Worm (Caenorhabditis elegans) whole organism, L3 larva: ENCODE results near the gene Y71H2AM.11.
A peak's percentile ranks its signal among the peaks of the same experiment; 100 is the strongest.

Experiments
- R02D3.7 ChIP-seq: fragments of 150-350 bp; optimal IDR thresholded peaks from 2 replicates; lab custom pipeline; 2014; ENCODE audit warnings: missing biosample characterization, missing genetic modification characterization
- ZK546.5 ChIP-seq: sonication (generic microtip); optimal IDR thresholded peaks from 2 replicates; lab custom pipeline; 2017; ENCODE audit warnings: missing biosample characterization, missing genetic modification characterization
- aly-2 ChIP-seq: fragments of 150-350 bp; optimal IDR thresholded peaks from 2 replicates; lab custom pipeline; 2014; ENCODE audit warnings: missing biosample characterization, missing genetic modification characterization
- ama-1 ChIP-seq: fragments of 150-350 bp; optimal IDR thresholded peaks from 2 replicates; lab custom pipeline; 2018
- ceh-16 ChIP-seq: sonication (generic microtip); optimal IDR thresholded peaks from 2 replicates; lab custom pipeline; 2017; ENCODE audit warnings: missing biosample characterization, missing genetic modification characterization
- ceh-28 ChIP-seq: fragments of 150-350 bp; optimal IDR thresholded peaks from 2 replicates; lab custom pipeline; 2014; ENCODE audit warnings: missing biosample characterization, missing genetic modification reagents, missing genetic modification characterization
- ceh-82 ChIP-seq: fragments of 150-350 bp; optimal IDR thresholded peaks from 2 replicates; lab custom pipeline; 2014; ENCODE audit warnings: missing biosample characterization, missing genetic modification characterization
- ceh-9 ChIP-seq: sonication (generic microtip); optimal IDR thresholded peaks from 2 replicates; lab custom pipeline; 2018; ENCODE audit warnings: missing biosample characterization, missing genetic modification characterization
- daf-12 ChIP-seq: fragments of 150-350 bp; optimal IDR thresholded peaks from 2 replicates; lab custom pipeline; 2014; ENCODE audit warnings: missing biosample characterization, missing genetic modification reagents, missing genetic modification characterization
- egl-27 ChIP-seq: sonication (generic microtip); optimal IDR thresholded peaks from 4 replicates; lab custom pipeline; 2017; ENCODE audit warnings: missing biosample characterization, missing genetic modification reagents, missing genetic modification characterization
- egl-5 ChIP-seq: fragments of 150-350 bp; optimal IDR thresholded peaks from 2 replicates; lab custom pipeline; 2017; ENCODE audit warnings: missing biosample characterization, missing genetic modification reagents, missing genetic modification characterization, inconsistent platforms
- elt-1 ChIP-seq: fragments of 150-350 bp; optimal IDR thresholded peaks from 2 replicates; lab custom pipeline; 2014; ENCODE audit warnings: missing biosample characterization, missing genetic modification characterization
- elt-3 ChIP-seq, 3 experiments: fragments of 150-350 bp in 1 of 3; sonication (generic microtip) in 2 of 3; optimal IDR thresholded peaks; 2 replicates in 2 of 3; 4 replicates in 1 of 3; lab custom pipeline; 2014 to 2017; ENCODE audit warnings: missing biosample characterization in 3 of 3, missing genetic modification characterization in 3 of 3
- eor-1 ChIP-seq, 2 experiments: fragments of 150-350 bp; optimal IDR thresholded peaks; 2 replicates each; lab custom pipeline; 2014 to 2018; ENCODE audit warnings: missing biosample characterization in 2 of 2, missing genetic modification characterization in 2 of 2
- fkh-10 ChIP-seq: sonication (generic microtip); optimal IDR thresholded peaks from 2 replicates; lab custom pipeline; 2017; ENCODE audit warnings: missing biosample characterization, missing genetic modification reagents, missing genetic modification characterization
- fkh-2 ChIP-seq: fragments of 150-350 bp; optimal IDR thresholded peaks from 2 replicates; lab custom pipeline; 2014; ENCODE audit warnings: missing biosample characterization, missing genetic modification reagents, missing genetic modification characterization
- fos-1 ChIP-seq: fragments of 150-350 bp; optimal IDR thresholded peaks from 2 replicates; lab custom pipeline; 2014; ENCODE audit warnings: missing biosample characterization, missing genetic modification characterization
- hmg-11 ChIP-seq: sonication (generic microtip); optimal IDR thresholded peaks from 2 replicates; lab custom pipeline; 2016; ENCODE audit warnings: missing genetic modification characterization, missing compliant biosample characterization
- jun-1 ChIP-seq: fragments of 150-350 bp; optimal IDR thresholded peaks from 2 replicates; lab custom pipeline; 2014; ENCODE audit warnings: missing biosample characterization, missing genetic modification reagents, missing genetic modification characterization
- lin-15B ChIP-seq: fragments of 150-350 bp; optimal IDR thresholded peaks from 2 replicates; lab custom pipeline; 2014; ENCODE audit warnings: missing biosample characterization, missing genetic modification characterization
- lin-39 ChIP-seq: fragments of 150-350 bp; optimal IDR thresholded peaks from 2 replicates; lab custom pipeline; 2018; ENCODE audit warnings: missing biosample characterization, missing genetic modification reagents, missing genetic modification characterization
- lsy-12 ChIP-seq: sonication (generic microtip); optimal IDR thresholded peaks from 2 replicates; lab custom pipeline; 2016; ENCODE audit warnings: mild to moderate bottlenecking, missing genetic modification characterization, missing compliant biosample characterization
- mdl-1 ChIP-seq: fragments of 150-350 bp; optimal IDR thresholded peaks from 2 replicates; lab custom pipeline; 2014; ENCODE audit warnings: missing biosample characterization, missing genetic modification characterization
- mml-1 ChIP-seq: fragments of 150-350 bp; sonication (generic microtip); optimal IDR thresholded peaks from 3 replicates; lab custom pipeline; 2014; ENCODE audit warnings: missing biosample characterization, missing genetic modification characterization
- nfya-1 ChIP-seq: sonication (generic microtip); optimal IDR thresholded peaks from 2 replicates; lab custom pipeline; 2017; ENCODE audit warnings: missing genetic modification characterization, mild to moderate bottlenecking, missing compliant biosample characterization, antibody characterized with exemption, moderate library complexity; ENCODE audit not compliant: insufficient read depth
- nhr-12 ChIP-seq: fragments of 150-350 bp; optimal IDR thresholded peaks from 2 replicates; lab custom pipeline; 2014; ENCODE audit warnings: missing biosample characterization, missing genetic modification characterization
- nhr-23 ChIP-seq: fragments of 150-350 bp; optimal IDR thresholded peaks from 2 replicates; lab custom pipeline; 2014; ENCODE audit warnings: missing biosample characterization, missing genetic modification reagents, missing genetic modification characterization
- nhr-237 ChIP-seq: fragments of 150-350 bp; optimal IDR thresholded peaks from 2 replicates; lab custom pipeline; 2014; ENCODE audit warnings: missing biosample characterization, missing genetic modification characterization
- nhr-25 ChIP-seq: sonication (generic microtip); optimal IDR thresholded peaks from 2 replicates; lab custom pipeline; 2017; ENCODE audit warnings: missing biosample characterization, missing genetic modification characterization
- nhr-28 ChIP-seq: fragments of 150-350 bp; optimal IDR thresholded peaks from 2 replicates; lab custom pipeline; 2014; ENCODE audit warnings: missing biosample characterization, missing genetic modification characterization
- nhr-43 ChIP-seq: sonication (generic microtip); optimal IDR thresholded peaks from 2 replicates; lab custom pipeline; 2016; ENCODE audit warnings: mild to moderate bottlenecking, missing genetic modification characterization, missing compliant biosample characterization; ENCODE audit not compliant: poor library complexity, severe bottlenecking
- nhr-67 ChIP-seq: fragments of 150-350 bp; optimal IDR thresholded peaks from 2 replicates; lab custom pipeline; 2014; ENCODE audit warnings: missing biosample characterization, missing genetic modification characterization
- nhr-76 ChIP-seq: fragments of 150-350 bp; sonication (generic microtip); optimal IDR thresholded peaks from 5 replicates; lab custom pipeline; 2014; ENCODE audit warnings: missing biosample characterization, missing genetic modification characterization
- nhr-77 ChIP-seq: fragments of 150-350 bp; optimal IDR thresholded peaks from 2 replicates; lab custom pipeline; 2014; ENCODE audit warnings: missing biosample characterization, missing genetic modification characterization
- pha-4 ChIP-seq: fragments of 150-350 bp; optimal IDR thresholded peaks from 2 replicates; lab custom pipeline; 2014; ENCODE audit warnings: missing biosample characterization, missing genetic modification reagents, missing genetic modification characterization
- pqm-1 ChIP-seq: fragments of 150-350 bp; optimal IDR thresholded peaks from 2 replicates; lab custom pipeline; 2017; ENCODE audit warnings: missing biosample characterization, missing genetic modification characterization, inconsistent platforms
- sea-2 ChIP-seq: fragments of 150-350 bp; sonication (generic microtip); optimal IDR thresholded peaks from 4 replicates; lab custom pipeline; 2014; ENCODE audit warnings: missing biosample characterization, missing genetic modification reagents, missing genetic modification characterization
- skn-1 ChIP-seq: fragments of 150-350 bp; optimal IDR thresholded peaks from 2 replicates; lab custom pipeline; 2014; ENCODE audit warnings: missing biosample characterization, missing genetic modification characterization
- snpc-4 ChIP-seq: fragments of 150-350 bp; optimal IDR thresholded peaks from 2 replicates; lab custom pipeline; 2014; ENCODE audit warnings: missing biosample characterization, missing genetic modification characterization
- tbx-2 ChIP-seq: sonication (generic microtip); optimal IDR thresholded peaks from 2 replicates; lab custom pipeline; 2016; ENCODE audit warnings: mild to moderate bottlenecking, missing genetic modification characterization, missing compliant biosample characterization
- unc-39 ChIP-seq: sonication (generic microtip); optimal IDR thresholded peaks from 4 replicates; lab custom pipeline; 2017; ENCODE audit warnings: missing biosample characterization, missing genetic modification characterization
- unc-62 ChIP-seq: fragments of 150-350 bp; sonication (generic microtip); optimal IDR thresholded peaks from 4 replicates; lab custom pipeline; 2014; ENCODE audit warnings: missing biosample characterization, missing genetic modification reagents, missing genetic modification characterization
- zag-1 ChIP-seq: fragments of 150-350 bp; optimal IDR thresholded peaks from 2 replicates; lab custom pipeline; 2014; ENCODE audit warnings: missing biosample characterization, missing genetic modification characterization
- ztf-11 ChIP-seq: fragments of 150-350 bp; optimal IDR thresholded peaks from 2 replicates; lab custom pipeline; 2014; ENCODE audit warnings: missing biosample characterization, missing genetic modification characterization
- ztf-4 ChIP-seq: fragments of 150-350 bp; optimal IDR thresholded peaks from 2 replicates; lab custom pipeline; 2014; ENCODE audit warnings: missing biosample characterization, missing genetic modification characterization

Y71H2AM.11 gene

DNA sequence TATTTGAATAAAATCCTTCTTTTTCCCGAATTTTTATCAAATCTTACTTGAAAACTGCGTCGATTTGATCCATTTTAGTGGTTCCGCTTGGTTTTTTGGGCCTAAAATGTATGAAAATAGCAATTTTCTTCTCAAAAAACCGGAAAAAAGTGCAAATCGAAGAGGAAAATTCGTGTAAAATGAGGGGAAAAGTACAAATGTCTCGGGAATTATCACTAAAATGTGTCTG, at the start of gene Y71H2AM.11:
Gene Y71H2AM.11 (minus strand): TSS at position 101 of the 229 bp plus-strand sequence.
- TF ChIP-seq ztf-11 (tag; lab: Kevin White, UChicago), result no peak
- no peak for TF ChIP-seq nhr-25
- TF ChIP-seq unc-39 (tag; lab: Kevin White, UChicago), result no peak
- no peak for TF ChIP-seq ztf-4 (tag; lab: Kevin White, UChicago)
- TF ChIP-seq mdl-1 (tag; lab: Kevin White, UChicago), result no peak
- no peak for TF ChIP-seq fkh-2 (tag; lab: Kevin White, UChicago)
- no peak for TF ChIP-seq elt-1 (tag; lab: Kevin White, UChicago)
- no peak for TF ChIP-seq tbx-2
- no peak for TF ChIP-seq aly-2
- TF ChIP-seq ama-1 (lab: Kevin White, UChicago), result no peak
- TF ChIP-seq eor-1 (tag; optimal IDR thresholded peaks at IDR 0.05; lab: Kevin White, UChicago), result no peak
- no peak for TF ChIP-seq egl-27
- no peak for TF ChIP-seq sea-2 (GFP tag; lab: Kevin White, UChicago)

DNA sequence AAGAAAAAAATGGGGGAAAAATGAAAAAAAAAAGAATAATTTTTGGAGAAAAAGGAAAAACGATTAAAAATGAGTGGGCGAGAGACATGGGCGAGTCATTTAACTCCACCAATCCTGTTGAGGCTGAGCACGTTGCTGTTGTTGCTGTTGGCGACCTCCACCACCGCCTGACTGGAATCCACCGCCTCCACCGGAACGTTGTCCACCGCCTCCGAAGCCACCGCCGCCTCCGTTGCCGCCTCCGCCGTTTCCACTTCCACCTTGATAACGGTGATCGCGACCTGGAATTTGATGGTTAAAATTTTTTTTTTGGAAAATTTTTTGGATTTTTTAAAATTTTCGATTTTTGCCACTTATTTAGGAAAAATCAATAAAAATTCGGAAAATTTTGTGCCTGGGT, 45.9 kb upstream of the Y71H2AM.11 start:
- TF ChIP-seq nhr-23 (no peak), nhr-76 (tag; lab: Kevin White, UChicago) (no peak), hmg-11 (tag; lab: Kevin White, UChicago) (no peak), fkh-10 (GFP tag; lab: Kevin White, UChicago) (no peak), fos-1 (tag; lab: Kevin White, UChicago) (no peak), ceh-82 (no peak), nhr-237 (tag; lab: Kevin White, UChicago) (no peak), lin-39 (no peak)

DNA sequence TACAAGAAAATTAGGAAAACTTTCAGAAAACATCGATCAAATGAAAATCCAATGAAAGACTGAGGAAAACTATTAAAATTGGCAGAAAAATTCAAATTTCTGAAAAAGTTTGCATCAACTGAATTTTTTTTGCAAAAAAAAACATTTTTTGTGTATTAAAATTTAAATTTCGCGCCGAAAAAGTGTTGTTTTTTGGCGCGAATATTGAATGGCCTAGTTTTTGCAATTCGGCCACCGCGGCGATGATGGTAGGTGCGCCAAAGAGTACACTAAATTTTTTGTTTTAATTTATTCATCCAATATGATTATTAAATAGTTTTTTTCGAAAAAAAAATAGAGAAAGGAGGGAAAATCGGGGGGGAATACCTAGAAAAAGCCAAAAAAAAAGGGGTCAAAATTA, 44.2 kb upstream of the Y71H2AM.11 start:
- TF ChIP-seq nhr-237 (tag; lab: Kevin White, UChicago) (no peak), ceh-82 (no peak), pha-4 (tag; lab: Kevin White, UChicago) (no peak), ceh-9 (tag; lab: Kevin White, UChicago) (no peak), mml-1 (tag; lab: Kevin White, UChicago) (no peak), sea-2 (GFP tag; lab: Kevin White, UChicago) (no peak), mdl-1 (tag; lab: Kevin White, UChicago) (no peak), nfya-1 (no peak), hmg-11 (tag; lab: Kevin White, UChicago) (no peak), nhr-76 (tag; lab: Kevin White, UChicago) (no peak), tbx-2 (no peak)

DNA sequence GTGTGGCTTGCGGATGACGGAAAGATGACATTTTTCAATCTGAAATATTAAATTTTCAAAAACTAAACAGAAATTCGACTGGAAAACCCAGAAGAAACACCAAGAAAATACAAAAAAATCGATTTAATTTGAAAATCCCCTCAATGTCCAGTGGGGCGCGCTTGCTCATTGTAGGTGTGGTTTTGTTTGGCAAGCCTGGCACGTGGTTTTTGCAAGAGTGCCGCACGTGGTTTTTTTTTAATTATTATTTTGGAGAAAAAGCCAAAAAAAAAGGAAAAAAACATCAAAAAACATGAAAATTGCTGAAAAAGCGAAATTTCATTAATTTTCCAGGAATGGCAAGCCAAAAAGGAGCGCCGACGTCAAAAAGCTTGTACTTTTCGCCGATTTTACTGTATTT, 43.7 kb upstream of the Y71H2AM.11 start, which contains the start of gene swsn-3:
Gene swsn-3 (minus strand): TSS at position 45 of the 400 bp plus-strand sequence.
- TF ChIP-seq lin-15B (tag; lab: Kevin White, UChicago), result peak; percentile 96
- peak; percentile 68 for TF ChIP-seq lin-39
- TF ChIP-seq nhr-25, result peak; percentile 75
- TF ChIP-seq fkh-10 (GFP tag; lab: Kevin White, UChicago), result peak; percentile 43
- peak; percentile 1 for TF ChIP-seq elt-1 (tag; lab: Kevin White, UChicago)
- peak; percentile 79 for TF ChIP-seq R02D3.7 (tag; lab: Kevin White, UChicago)
- no peak for TF ChIP-seq elt-3 (tag; optimal IDR thresholded peaks at IDR 0.05; lab: Kevin White, UChicago)
- TF ChIP-seq unc-39 (tag; lab: Kevin White, UChicago), result no peak
- peak; percentile 79 for TF ChIP-seq snpc-4
- no peak for TF ChIP-seq mml-1 (tag; lab: Kevin White, UChicago)
- TF ChIP-seq pqm-1 (tag; lab: Kevin White, UChicago), result peak; percentile 8
- TF ChIP-seq fkh-2 (tag; lab: Kevin White, UChicago), result no peak
- TF ChIP-seq fos-1 (tag; lab: Kevin White, UChicago), result no peak
- TF ChIP-seq egl-5 (tag; lab: Kevin White, UChicago), result peak; percentile 81
- TF ChIP-seq ceh-16 (tag; lab: Kevin White, UChicago), result no peak
- TF ChIP-seq nhr-77 (tag; lab: Kevin White, UChicago), result no peak
- TF ChIP-seq zag-1 (tag; lab: Kevin White, UChicago), result peak; percentile 4
- TF ChIP-seq ceh-28 (tag; lab: Kevin White, UChicago), result peak; percentile 88
- peak; percentile 79 for TF ChIP-seq ceh-82
- TF ChIP-seq skn-1 (tag; lab: Kevin White, UChicago), result peak; percentile 64
- no peak for TF ChIP-seq daf-12 (tag; lab: Kevin White, UChicago)
- TF ChIP-seq egl-27, result peak; percentile 11
- TF ChIP-seq sea-2 (GFP tag; lab: Kevin White, UChicago), result no peak
- TF ChIP-seq ama-1 (lab: Kevin White, UChicago), result no peak
- no peak for TF ChIP-seq ZK546.5 (tag; lab: Kevin White, UChicago)
- TF ChIP-seq nhr-67 (tag; lab: Kevin White, UChicago), result peak; percentile 69
- no peak for TF ChIP-seq nhr-237 (tag; lab: Kevin White, UChicago)
- no peak for TF ChIP-seq ztf-4 (tag; lab: Kevin White, UChicago)
- peak; percentile 60 for TF ChIP-seq tbx-2
- TF ChIP-seq nhr-12 (tag; lab: Kevin White, UChicago), result no peak
- TF ChIP-seq nhr-28 (tag; lab: Kevin White, UChicago), result no peak
- peak; percentile 94 for TF ChIP-seq hmg-11 (tag; lab: Kevin White, UChicago)
- peak; percentile 94 for TF ChIP-seq pha-4 (tag; lab: Kevin White, UChicago)
- no peak for TF ChIP-seq unc-62 (GFP tag; lab: Kevin White, UChicago)
- TF ChIP-seq lsy-12 (tag; lab: Kevin White, UChicago), result peak; percentile 74
- TF ChIP-seq nhr-76 (tag; lab: Kevin White, UChicago), result peak; percentile 5
- TF ChIP-seq eor-1 (tag; optimal IDR thresholded peaks at IDR 0.05; lab: Kevin White, UChicago), result no peak
- peak; percentile 82 for TF ChIP-seq nhr-43 (tag; lab: Kevin White, UChicago)
- TF ChIP-seq jun-1 (tag; lab: Kevin White, UChicago), result peak; percentile 67
- TF ChIP-seq mdl-1 (tag; lab: Kevin White, UChicago), result peak; percentile 41
- peak; percentile 91 for TF ChIP-seq nfya-1
- TF ChIP-seq ceh-9 (tag; lab: Kevin White, UChicago), result no peak
- no peak for TF ChIP-seq ztf-11 (tag; lab: Kevin White, UChicago)
